Fruit fly (Drosophila melanogaster): ENCODE measurements around the gene CG32801.

DNA sequence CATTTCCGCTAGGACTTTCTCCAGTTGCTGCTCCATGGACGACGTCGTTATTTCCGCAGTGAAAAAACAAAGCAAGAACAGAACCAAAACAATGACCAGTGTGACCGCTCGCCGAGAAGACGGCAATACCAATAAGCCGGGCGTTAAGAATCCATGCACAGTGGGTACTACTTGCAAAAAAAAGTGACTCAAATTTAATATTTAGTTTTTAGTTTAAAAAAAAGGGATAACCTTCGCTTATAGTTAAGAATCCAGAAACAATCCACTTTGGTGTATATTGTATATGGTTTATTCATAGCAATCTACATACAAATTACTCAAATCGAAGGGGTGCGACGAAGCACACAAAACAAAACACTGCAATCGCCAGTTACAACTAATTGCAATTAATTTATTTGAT, 44.1 kb downstream of the CG32801 start, which contains the start of gene Lamtor5:
- no peak for TF ChIP-seq CG8478 (optimal IDR thresholded peaks at IDR 0.05)
- no peak for TF ChIP-seq CTCF (optimal IDR thresholded peaks at IDR 0.05)
